Fruit fly (Drosophila melanogaster) whole organism, embryonic: ENCODE measurements around the gene CG11596.
A peak's percentile ranks its signal among the peaks of the same experiment; 100 is the strongest.

Experiments used
- Atf6 ChIP-seq: fragments of 200-800 bp; sonication (Bioruptor generic); IDR thresholded peaks from 2 replicates; pipeline ENCODE4 v1.3.6; 2022; ENCODE audit warnings: missing biosample characterization, missing genetic modification characterization
- Bteb2 ChIP-seq: fragments of 200-800 bp; sonication (Bioruptor generic); optimal IDR thresholded peaks from 2 replicates; lab custom pipeline; 2016; ENCODE audit warnings: missing biosample characterization, missing genetic modification characterization
- CG10209 ChIP-seq: fragments of 200-800 bp; sonication (Bioruptor generic); optimal IDR thresholded peaks from 3 replicates; lab custom pipeline; 2017; ENCODE audit warnings: missing biosample characterization, mild to moderate bottlenecking, missing genetic modification characterization, missing genetic modification reagents
- CG10959 ChIP-seq: fragments of 200-800 bp; sonication (Bioruptor generic); IDR thresholded peaks from 2 replicates; pipeline ENCODE4 v1.3.6; 2022; ENCODE audit warnings: missing biosample characterization, missing genetic modification characterization
- CG11560 ChIP-seq: fragments of 200-800 bp; sonication (Bioruptor generic); IDR thresholded peaks from 3 replicates; pipeline ENCODE4 v1.3.6; 2022; ENCODE audit warnings: missing biosample characterization, missing genetic modification characterization
- CG11696 ChIP-seq: fragments of 200-800 bp; sonication (Bioruptor generic); IDR thresholded peaks from 2 replicates; pipeline ENCODE4 v1.3.6; 2022; ENCODE audit warnings: missing biosample characterization, missing genetic modification characterization
- CG13287 ChIP-seq: fragments of 200-800 bp; sonication (Bioruptor generic); IDR thresholded peaks from 2 replicates; pipeline ENCODE4 v1.3.6; 2022; ENCODE audit warnings: missing biosample characterization, missing genetic modification characterization; ENCODE audit not compliant: partially characterized antibody
- CG16779 ChIP-seq: fragments of 200-800 bp; sonication (Bioruptor generic); IDR thresholded peaks from 2 replicates; pipeline ENCODE4 v1.3.6; 2022; ENCODE audit warnings: missing biosample characterization, missing genetic modification characterization
- CG17361 ChIP-seq: fragments of 200-800 bp; sonication (Bioruptor generic); IDR thresholded peaks from 3 replicates; pipeline ENCODE4 v1.3.6; 2022; ENCODE audit warnings: missing biosample characterization, missing genetic modification characterization
- CG2712 ChIP-seq: fragments of 200-800 bp; optimal IDR thresholded peaks from 3 replicates; lab custom pipeline; 2019; ENCODE audit warnings: missing biosample characterization, mild to moderate bottlenecking, missing genetic modification characterization, moderate library complexity
- CG32772 ChIP-seq: fragments of 200-800 bp; sonication (Bioruptor generic); IDR thresholded peaks from 2 replicates; pipeline ENCODE4 v1.3.6; 2022; ENCODE audit warnings: missing biosample characterization, missing genetic modification characterization
- CG4282 ChIP-seq: fragments of 200-800 bp; sonication (Bioruptor generic); optimal IDR thresholded peaks from 2 replicates; lab custom pipeline; 2016; ENCODE audit warnings: missing biosample characterization, missing genetic modification characterization
- CG4328 ChIP-seq: fragments of 200-800 bp; sonication (Bioruptor generic); optimal IDR thresholded peaks from 3 replicates; lab custom pipeline; 2017; ENCODE audit warnings: missing biosample characterization, missing genetic modification reagents, missing genetic modification characterization
- CG4360 ChIP-seq: fragments of 200-800 bp; sonication (Bioruptor generic); IDR thresholded peaks from 2 replicates; pipeline ENCODE4 v1.3.6; 2022; ENCODE audit warnings: missing biosample characterization, missing genetic modification characterization
- CG7839 ChIP-seq: fragments of 200-800 bp; sonication (Bioruptor generic); optimal IDR thresholded peaks from 3 replicates; lab custom pipeline; 2018; ENCODE audit warnings: missing biosample characterization, mild to moderate bottlenecking, missing genetic modification characterization, moderate library complexity
- CG9932 ChIP-seq: fragments of 200-800 bp; sonication (Bioruptor generic); IDR thresholded peaks from 2 replicates; pipeline ENCODE4 v1.3.6; 2022; ENCODE audit warnings: missing biosample characterization, missing genetic modification characterization
- Chrac-16 ChIP-seq: fragments of 200-800 bp; sonication (Bioruptor generic); optimal IDR thresholded peaks from 3 replicates; lab custom pipeline; 2016; ENCODE audit warnings: missing biosample characterization, missing genetic modification characterization
- Deaf1 ChIP-seq: fragments of 200-800 bp; optimal IDR thresholded peaks from 3 replicates; lab custom pipeline; 2019; ENCODE audit warnings: missing biosample characterization, mild to moderate bottlenecking, missing genetic modification characterization, moderate library complexity
- Drgx ChIP-seq: fragments of 200-800 bp; sonication (Bioruptor generic); IDR thresholded peaks from 2 replicates; pipeline ENCODE4 v1.3.6; 2022; ENCODE audit warnings: missing biosample characterization, missing genetic modification characterization
- Gug ChIP-seq: fragments of 200-800 bp; sonication (Bioruptor generic); IDR thresholded peaks from 4 replicates; pipeline ENCODE4 v1.3.6; 2022; ENCODE audit warnings: missing biosample characterization, missing genetic modification characterization
- HLH54F ChIP-seq: fragments of 200-800 bp; sonication (Bioruptor generic); optimal IDR thresholded peaks from 3 replicates; lab custom pipeline; 2016; ENCODE audit warnings: missing biosample characterization, missing genetic modification characterization
- HmgZ ChIP-seq: fragments of 200-800 bp; sonication (Bioruptor generic); optimal IDR thresholded peaks from 2 replicates; lab custom pipeline; 2018; ENCODE audit warnings: missing biosample characterization, mild to moderate bottlenecking, missing genetic modification characterization
- Hmx ChIP-seq: fragments of 200-800 bp; sonication (Bioruptor generic); optimal IDR thresholded peaks from 2 replicates; lab custom pipeline; 2016; ENCODE audit warnings: missing biosample characterization, missing genetic modification characterization
- MESR4 ChIP-seq: fragments of 200-800 bp; sonication (Bioruptor generic); optimal IDR thresholded peaks from 2 replicates; lab custom pipeline; 2018; ENCODE audit warnings: missing biosample characterization, mild to moderate bottlenecking, missing genetic modification characterization, moderate library complexity
- Med ChIP-seq: fragments of 200-800 bp; sonication (Bioruptor generic); peaks from one replicate; lab custom pipeline; 2016; ENCODE audit warnings: missing biosample characterization, missing genetic modification characterization, mild to moderate bottlenecking, inconsistent platforms, moderate library complexity
- Oaz ChIP-seq: fragments of 200-800 bp; sonication (Bioruptor generic); IDR thresholded peaks from 2 replicates; pipeline ENCODE4 v1.3.6; 2022; ENCODE audit warnings: missing biosample characterization, missing genetic modification characterization
- Trl ChIP-seq, 3 experiments: fragments of >200 bp in 2 of 3; fragments of 200-800 bp in 1 of 3; sonication (Bioruptor generic) in 1 of 3; optimal IDR thresholded peaks; 2 replicates in 1 of 3; 3 replicates in 2 of 3; lab custom pipeline; 2016 to 2017; ENCODE audit warnings: missing biosample characterization in 1 of 3, missing genetic modification characterization in 1 of 3
- abd-A ChIP-seq: fragments of 200-800 bp; sonication (Bioruptor generic); optimal IDR thresholded peaks from 3 replicates; lab custom pipeline; 2019; ENCODE audit warnings: missing biosample characterization, mild to moderate bottlenecking, missing genetic modification characterization, moderate library complexity
- bsh ChIP-seq, 2 experiments: fragments of 200-800 bp; sonication (Bioruptor generic); optimal IDR thresholded peaks; 2 replicates each; lab custom pipeline; 2017 to 2018; ENCODE audit warnings: mild to moderate bottlenecking in 2 of 2, missing biosample characterization in 2 of 2, missing genetic modification characterization in 2 of 2, moderate library complexity in 1 of 2
- crol ChIP-seq: fragments of 200-800 bp; sonication (Bioruptor generic); IDR thresholded peaks from 2 replicates; pipeline ENCODE4 v1.3.6; 2022; ENCODE audit warnings: missing biosample characterization, missing genetic modification characterization
- fu2 ChIP-seq: fragments of 200-800 bp; sonication (Bioruptor generic); optimal IDR thresholded peaks from 2 replicates; lab custom pipeline; 2016; ENCODE audit warnings: missing biosample characterization, missing genetic modification characterization
- gfzf ChIP-seq: fragments of 200-800 bp; sonication (Bioruptor generic); optimal IDR thresholded peaks from 2 replicates; lab custom pipeline; 2016; ENCODE audit warnings: missing biosample characterization, mild to moderate bottlenecking, missing genetic modification characterization, moderate library complexity
- grn ChIP-seq: fragments of 200-800 bp; sonication (Bioruptor generic); optimal IDR thresholded peaks from 3 replicates; lab custom pipeline; 2017; ENCODE audit warnings: missing biosample characterization, missing genetic modification characterization
- kah ChIP-seq: fragments of 200-800 bp; sonication (Bioruptor generic); optimal IDR thresholded peaks from 2 replicates; lab custom pipeline; 2018; ENCODE audit warnings: missing biosample characterization, mild to moderate bottlenecking, missing genetic modification characterization
- ken ChIP-seq: fragments of 200-800 bp; sonication (Bioruptor generic); IDR thresholded peaks from 3 replicates; pipeline ENCODE4 v1.3.6; 2022; ENCODE audit warnings: missing biosample characterization, missing genetic modification characterization
- klu ChIP-seq: fragments of 200-800 bp; sonication (Bioruptor generic); IDR thresholded peaks from 2 replicates; pipeline ENCODE4 v1.3.6; 2022; ENCODE audit warnings: missing biosample characterization, missing genetic modification characterization
- kni ChIP-seq: fragments of 200-800 bp; sonication (Bioruptor generic); optimal IDR thresholded peaks from 3 replicates; lab custom pipeline; 2017; ENCODE audit warnings: mild to moderate bottlenecking, missing biosample characterization, missing genetic modification reagents, missing genetic modification characterization
- pros ChIP-seq: fragments of 200-800 bp; sonication (Bioruptor generic); optimal IDR thresholded peaks from 3 replicates; lab custom pipeline; 2019; ENCODE audit warnings: missing biosample characterization, mild to moderate bottlenecking, missing genetic modification characterization, moderate library complexity
- psq ChIP-seq: fragments of 200-800 bp; sonication (Bioruptor generic); optimal IDR thresholded peaks from 2 replicates; lab custom pipeline; 2017; ENCODE audit warnings: missing biosample characterization, missing genetic modification characterization
- ro ChIP-seq: fragments of 200-800 bp; sonication (Bioruptor generic); IDR thresholded peaks from 2 replicates; pipeline ENCODE4 v1.3.6; 2022; ENCODE audit warnings: missing biosample characterization, missing genetic modification characterization
- sens ChIP-seq: fragments of 200-800 bp; sonication (Bioruptor generic); peaks from one replicate; lab custom pipeline; 2016; ENCODE audit warnings: missing biosample characterization, missing genetic modification characterization
- sqz ChIP-seq: fragments of 200-800 bp; sonication (Bioruptor generic); optimal IDR thresholded peaks from 3 replicates; lab custom pipeline; 2018; ENCODE audit warnings: missing biosample characterization, mild to moderate bottlenecking, missing genetic modification characterization
- tna ChIP-seq: fragments of 200-800 bp; sonication (Bioruptor generic); IDR thresholded peaks from 2 replicates; pipeline ENCODE4 v1.3.6; 2022; ENCODE audit warnings: missing biosample characterization, missing genetic modification characterization; ENCODE audit not compliant: partially characterized antibody
- twi ChIP-seq: fragments of 200-800 bp; optimal IDR thresholded peaks from 2 replicates; lab custom pipeline; 2019; ENCODE audit warnings: missing biosample characterization, mild to moderate bottlenecking, missing genetic modification characterization, moderate library complexity
- unpg ChIP-seq: fragments of 200-800 bp; sonication (Bioruptor generic); optimal IDR thresholded peaks from 3 replicates; lab custom pipeline; 2018; ENCODE audit warnings: missing biosample characterization, mild to moderate bottlenecking, missing genetic modification characterization, moderate library complexity
- wdn ChIP-seq: fragments of 200-800 bp; sonication (Bioruptor generic); IDR thresholded peaks from 2 replicates; pipeline ENCODE4 v1.3.6; 2022; ENCODE audit warnings: missing biosample characterization, missing genetic modification characterization
- zen2 ChIP-seq: fragments of 200-800 bp; sonication (Bioruptor generic); IDR thresholded peaks from 3 replicates; pipeline ENCODE4 v1.3.6; 2022; ENCODE audit warnings: missing biosample characterization, missing genetic modification characterization; ENCODE audit not compliant: partially characterized antibody

Gene CG11596

DNA sequence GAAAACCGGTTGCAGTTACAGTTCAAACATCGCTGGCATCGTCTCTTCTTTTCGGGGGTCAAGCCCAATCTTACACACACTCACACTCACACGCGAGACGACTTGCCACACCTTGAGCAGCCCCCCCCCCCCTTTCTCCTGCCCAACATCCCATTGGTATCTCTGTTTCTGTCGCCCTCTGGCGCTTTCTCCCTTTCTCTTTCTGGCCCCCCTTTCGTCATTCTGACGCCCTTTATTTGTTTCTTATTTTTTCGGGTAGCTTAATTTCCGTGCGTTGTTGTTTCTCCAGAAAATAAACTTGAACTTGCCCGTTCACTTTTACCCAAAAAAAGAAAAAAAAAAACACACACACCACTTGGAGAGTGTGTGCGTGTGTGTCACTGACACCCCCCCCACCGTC lies 44.7 kb downstream of the CG11596 start (continued):
- TF ChIP-seq Atf6 (GFP tag; lab: Robert Waterston, UW) (no peak), kni (GFP tag; lab: Kevin White, UChicago) (peak; percentile 85), Deaf1 (tag; lab: Kevin White, UChicago) (peak; percentile 23), pros (GFP tag; lab: Kevin White, UChicago) (peak; percentile 81), psq (GFP tag; lab: Kevin White, UChicago) (no peak), abd-A (tag; lab: Kevin White, UChicago) (peak; percentile 37), twi (tag; lab: Kevin White, UChicago) (peak; percentile 8), sens (GFP tag; lab: Kevin White, UChicago) (peak; percentile 63), ken (0 out of 3 replicates have a peak, but pooled peaks have one; percentile 30), CG4360 (GFP tag; lab: Robert Waterston, UW) (peak; percentile 25; the same call in 1 of the 2 replicates), HLH54F (GFP tag; lab: Kevin White, UChicago) (no peak), CG32772 (peak; percentile 42; the same call in 1 of the 2 replicates), bsh (GFP tag; optimal IDR thresholded peaks at IDR 0.05; lab: Kevin White, UChicago) (peak in 1 of 2 experiments; percentile 7)
- TF ChIP-seq, all 482 proteins: peak for 21

DNA sequence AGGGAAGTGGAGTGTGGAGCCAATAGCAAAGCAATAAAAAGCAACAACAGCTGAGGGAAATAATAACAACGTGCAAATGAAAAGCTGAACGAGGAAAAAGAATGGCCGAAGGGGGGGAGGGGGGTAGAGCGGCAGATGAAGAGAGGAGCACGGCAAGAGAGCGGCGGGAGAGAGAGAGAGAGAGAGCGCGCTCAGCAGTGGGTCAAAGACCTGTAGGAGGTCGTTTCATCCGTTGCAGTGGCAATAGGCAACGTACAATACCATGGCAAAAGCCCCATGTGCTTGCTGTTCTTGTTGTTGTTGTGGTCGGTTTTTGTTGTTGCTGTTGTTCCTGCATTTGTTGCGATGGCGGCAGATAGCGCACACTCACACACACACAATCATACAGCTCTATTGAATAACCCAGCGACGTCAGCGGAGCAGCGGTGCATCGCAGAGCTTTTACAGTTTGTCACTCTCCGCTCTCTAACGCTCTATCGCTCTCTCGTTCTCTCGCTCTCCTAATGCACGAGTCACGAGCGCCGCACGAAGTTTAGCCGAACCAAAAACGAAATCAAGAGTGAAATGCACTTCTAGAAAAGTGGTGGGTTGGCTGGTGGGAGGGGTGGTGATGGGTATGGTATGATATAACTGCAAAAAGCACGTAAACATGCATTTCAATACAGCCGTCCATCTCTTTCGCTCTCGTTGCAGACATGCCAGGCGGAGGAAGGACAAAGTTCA lies 48.6 kb downstream of the CG11596 start:
- TF ChIP-seq wdn (no peak), kni (GFP tag; lab: Kevin White, UChicago) (peak; percentile 70), Hmx (GFP tag; lab: Kevin White, UChicago) (no peak), Med (GFP tag; lab: Kevin White, UChicago) (peak; percentile 5), sqz (GFP tag; lab: Kevin White, UChicago) (peak; percentile 16), HmgZ (tag; lab: Kevin White, UChicago) (no peak), Gug (no peak), Deaf1 (tag; lab: Kevin White, UChicago) (peak; percentile 97), CG13287 (GFP tag; lab: Robert Waterston, UW) (no peak), CG16779 (GFP tag; lab: Robert Waterston, UW) (no peak), CG2712 (no peak), CG4360 (GFP tag; lab: Robert Waterston, UW) (peak; percentile 89), unpg (GFP tag; lab: Kevin White, UChicago) (no peak), crol (peak; percentile 94), abd-A (tag; lab: Kevin White, UChicago) (peak; percentile 38), Drgx (GFP tag; lab: Robert Waterston, UW) (peak; percentile 51), tna (no peak), CG4282 (GFP tag; lab: Kevin White, UChicago) (no peak), CG11696 (GFP tag; lab: Robert Waterston, UW) (no peak), grn (peak; percentile 89), CG4328 (GFP tag; lab: Kevin White, UChicago) (no peak), CG11560 (tag; lab: Robert Waterston, UW) (no peak), CG9932 (no peak), MESR4 (GFP tag; lab: Kevin White, UChicago) (no peak), Oaz (GFP tag; lab: Robert Waterston, UW) (no peak), zen2 (GFP tag; lab: Robert Waterston, UW) (peak; percentile 32; the same call in 1 of the 3 replicates), CG7839 (tag; lab: Kevin White, UChicago) (no peak), CG17361 (GFP tag; lab: Robert Waterston, UW) (no peak), kah (no peak), ro (GFP tag; lab: Robert Waterston, UW) (no peak), fu2 (GFP tag; lab: Kevin White, UChicago) (no peak), Chrac-16 (no peak), Bteb2 (GFP tag; lab: Kevin White, UChicago) (no peak), Trl (optimal IDR thresholded peaks at IDR 0.05; lab: Kevin White, UChicago) (peak; percentile 70 to 87), Trl (GFP tag; optimal IDR thresholded peaks at IDR 0.05; lab: Kevin White, UChicago) (no peak), klu (GFP tag; lab: Robert Waterston, UW) (no peak), CG10209 (no peak), gfzf (no peak), CG10959 (no peak)
